Worm (Caenorhabditis elegans) whole organism, young adult: ENCODE measurements around the gene srab-18.

ENCODE experiments used
- F49E8.2 ChIP-seq: sonication (generic microtip); optimal IDR thresholded peaks from 3 replicates; lab custom pipeline; 2017; ENCODE audit warnings: missing genetic modification characterization, mild to moderate bottlenecking, missing compliant biosample characterization, antibody characterized with exemption, moderate library complexity; ENCODE audit not compliant: insufficient read depth
- ZK185.1 ChIP-seq: sonication (generic microtip); optimal IDR thresholded peaks from 2 replicates; lab custom pipeline; 2016; ENCODE audit warnings: mild to moderate bottlenecking, missing genetic modification characterization, missing compliant biosample characterization; ENCODE audit not compliant: poor library complexity, severe bottlenecking
- dpl-1 ChIP-seq: fragments of 150-350 bp; optimal IDR thresholded peaks from 2 replicates; lab custom pipeline; 2014; ENCODE audit warnings: missing biosample characterization, missing genetic modification reagents, missing genetic modification characterization

DNA sequence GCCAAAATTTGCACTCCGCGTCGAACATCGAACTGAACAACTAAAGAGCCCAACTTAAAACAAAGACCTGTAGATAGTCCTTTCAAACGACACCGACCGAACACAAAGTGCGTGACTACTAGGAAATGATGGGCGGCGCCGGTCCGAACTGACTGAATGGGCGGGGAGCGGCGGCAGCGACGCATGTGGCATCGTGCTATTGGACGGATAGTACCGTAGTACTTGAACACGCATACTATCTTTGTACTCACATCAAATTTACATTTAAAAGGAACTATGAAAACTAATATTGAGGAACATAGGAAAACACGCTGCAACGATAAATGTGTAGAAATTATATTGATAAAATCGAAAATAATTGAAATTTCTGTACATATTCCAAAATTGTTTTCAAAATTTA is 10.9 kb downstream of the srab-18 start:
- TF ChIP-seq dpl-1 (GFP tag; lab: Kevin White, UChicago) = no peak
- no peak for TF ChIP-seq ZK185.1 (tag; lab: Kevin White, UChicago)
- no peak for TF ChIP-seq F49E8.2 (tag; lab: Kevin White, UChicago)
